Worm (Caenorhabditis elegans): ENCODE data around the gene tbb-1.

tbb-1 gene

ce11 chrIII:10742382-10742860 lies at the start of gene tbb-1, which contains the start of gene rib-2:
Gene tbb-1, minus strand, starts transcription at chrIII:10742432.
Gene rib-2, plus strand, starts transcription at chrIII:10742810.
- TF ChIP-seq ref-1 (GFP tag; conservative IDR thresholded peaks at IDR 0.05): no peak
- peak; percentile 97 for TF ChIP-seq ztf-23 (GFP tag; IDR thresholded peaks at IDR 0.05)

ce11 chrIII:10791233-10791632 lies 49.0 kb upstream of the tbb-1 start:
- peak; percentile 73 for TF ChIP-seq T22C8.4 (GFP tag; IDR thresholded peaks at IDR 0.05)
- TF ChIP-seq ref-1 (GFP tag; conservative IDR thresholded peaks at IDR 0.05): no peak

ce11 chrIII:10783052-10783451 lies 40.8 kb upstream of the tbb-1 start:
- TF ChIP-seq tab-1 (GFP tag; IDR thresholded peaks at IDR 0.05) (no peak), cog-1 (tag; optimal IDR thresholded peaks at IDR 0.05) (peak; percentile 8)

- TF ChIP-seq flt-1 (GFP tag; IDR thresholded peaks at IDR 0.05) (no peak), klf-2 (GFP tag; conservative IDR thresholded peaks at IDR 0.05) (no peak), ref-1 (GFP tag; conservative IDR thresholded peaks at IDR 0.05) (no peak), med-1 (GFP tag; optimal IDR thresholded peaks at IDR 0.05; ENCODE audit: insufficient read depth) (no peak), ztf-23 (GFP tag; IDR thresholded peaks at IDR 0.05) (no peak), ztf-29 (GFP tag; IDR thresholded peaks at IDR 0.05) (no peak), tab-1 (GFP tag; IDR thresholded peaks at IDR 0.05) (no peak), cog-1 (tag; optimal IDR thresholded peaks at IDR 0.05) (no peak), T22C8.4 (GFP tag; IDR thresholded peaks at IDR 0.05) (no peak)
Measured at ce11 chrIII:10781553-10781952, 39.3 kb upstream of the tbb-1 start, which contains the start of gene ptr-19. Gene ptr-19, plus strand, starts transcription at chrIII:10781853.

- TF ChIP-seq ref-1 (GFP tag; conservative IDR thresholded peaks at IDR 0.05) (no peak), tab-1 (GFP tag; IDR thresholded peaks at IDR 0.05) (no peak), ztf-29 (GFP tag; IDR thresholded peaks at IDR 0.05) (no peak), klf-2 (GFP tag; conservative IDR thresholded peaks at IDR 0.05) (no peak), med-1 (GFP tag; optimal IDR thresholded peaks at IDR 0.05; ENCODE audit: insufficient read depth) (no peak), T22C8.4 (GFP tag; IDR thresholded peaks at IDR 0.05) (no peak), cog-1 (tag; optimal IDR thresholded peaks at IDR 0.05) (no peak), flt-1 (GFP tag; IDR thresholded peaks at IDR 0.05) (no peak), ztf-23 (GFP tag; IDR thresholded peaks at IDR 0.05) (no peak)
Measured at ce11 chrIII:10769693-10770092, 27.5 kb upstream of the tbb-1 start.

ce11 chrIII:10763032-10763431 lies 20.8 kb upstream of the tbb-1 start, which contains the start of gene dpy-28:
Gene dpy-28, plus strand, starts transcription at chrIII:10763131.
- TF ChIP-seq klf-2 (GFP tag; conservative IDR thresholded peaks at IDR 0.05): no peak
- no peak for TF ChIP-seq med-1 (GFP tag; optimal IDR thresholded peaks at IDR 0.05; ENCODE audit: insufficient read depth)
- TF ChIP-seq tab-1 (GFP tag; IDR thresholded peaks at IDR 0.05): no peak
- no peak for TF ChIP-seq ref-1 (GFP tag; conservative IDR thresholded peaks at IDR 0.05)
- no peak for TF ChIP-seq cog-1 (tag; optimal IDR thresholded peaks at IDR 0.05)
- no peak for TF ChIP-seq ztf-23 (GFP tag; IDR thresholded peaks at IDR 0.05)
- no peak for TF ChIP-seq ztf-29 (GFP tag; IDR thresholded peaks at IDR 0.05)

ce11 chrIII:10759050-10760023 lies 17.1 kb upstream of the tbb-1 start, which contains the start of gene tasp-1:
Gene tasp-1, plus strand, starts transcription at chrIII:10759307.
- TF ChIP-seq tab-1 (GFP tag; IDR thresholded peaks at IDR 0.05) (peak; percentile 93), klf-2 (GFP tag; conservative IDR thresholded peaks at IDR 0.05) (peak; percentile 93), T22C8.4 (GFP tag; IDR thresholded peaks at IDR 0.05) (peak; percentile 100), med-1 (GFP tag; optimal IDR thresholded peaks at IDR 0.05; ENCODE audit: insufficient read depth) (peak; percentile 83), flt-1 (GFP tag; IDR thresholded peaks at IDR 0.05) (peak; percentile 98), ref-1 (GFP tag; conservative IDR thresholded peaks at IDR 0.05) (peak; percentile 80), ztf-23 (GFP tag; IDR thresholded peaks at IDR 0.05) (peak; percentile 100), ztf-29 (GFP tag; IDR thresholded peaks at IDR 0.05) (peak; percentile 92), cog-1 (tag; optimal IDR thresholded peaks at IDR 0.05) (peak; percentile 100)

- TF ChIP-seq T22C8.4 (GFP tag; IDR thresholded peaks at IDR 0.05): no peak
- TF ChIP-seq tab-1 (GFP tag; IDR thresholded peaks at IDR 0.05): no peak
- no peak for TF ChIP-seq ztf-23 (GFP tag; IDR thresholded peaks at IDR 0.05)
- no peak for TF ChIP-seq ref-1 (GFP tag; conservative IDR thresholded peaks at IDR 0.05)
- no peak for TF ChIP-seq klf-2 (GFP tag; conservative IDR thresholded peaks at IDR 0.05)
- TF ChIP-seq cog-1 (tag; optimal IDR thresholded peaks at IDR 0.05): no peak
- TF ChIP-seq med-1 (GFP tag; optimal IDR thresholded peaks at IDR 0.05; ENCODE audit: insufficient read depth): no peak
- TF ChIP-seq ztf-29 (GFP tag; IDR thresholded peaks at IDR 0.05): no peak
- no peak for TF ChIP-seq flt-1 (GFP tag; IDR thresholded peaks at IDR 0.05)
Measured at ce11 chrIII:10758422-10758821, 16.2 kb upstream of the tbb-1 start, which contains the start of gene K01G5.10. Gene K01G5.10, minus strand, starts transcription at chrIII:10758522.

ce11 chrIII:10757540-10757939 lies 15.3 kb upstream of the tbb-1 start, which contains the start of gene rnf-113:
Gene rnf-113, minus strand, starts transcription at chrIII:10757640.
- TF ChIP-seq ref-1 (GFP tag; conservative IDR thresholded peaks at IDR 0.05) (no peak), ztf-29 (GFP tag; IDR thresholded peaks at IDR 0.05) (no peak), cog-1 (tag; optimal IDR thresholded peaks at IDR 0.05) (no peak), ztf-23 (GFP tag; IDR thresholded peaks at IDR 0.05) (no peak), T22C8.4 (GFP tag; IDR thresholded peaks at IDR 0.05) (no peak), tab-1 (GFP tag; IDR thresholded peaks at IDR 0.05) (no peak), flt-1 (GFP tag; IDR thresholded peaks at IDR 0.05) (no peak), klf-2 (GFP tag; conservative IDR thresholded peaks at IDR 0.05) (no peak), med-1 (GFP tag; optimal IDR thresholded peaks at IDR 0.05; ENCODE audit: insufficient read depth) (no peak)
